Fruit fly (Drosophila melanogaster) whole organism, prepupa: Measurements from ENCODE around the gene sea.

Experiments used
- CG1621 ChIP-seq: fragments of 200-800 bp; sonication (Bioruptor generic); optimal IDR thresholded peaks from 3 replicates; lab custom pipeline; 2018; ENCODE audit warnings: missing biosample characterization, mild to moderate bottlenecking, missing genetic modification characterization
- CG16779 ChIP-seq: fragments of 200-800 bp; sonication (Bioruptor generic); optimal IDR thresholded peaks from 3 replicates; lab custom pipeline; 2017; ENCODE audit warnings: missing biosample characterization, mild to moderate bottlenecking, missing genetic modification characterization
- CG3032 ChIP-seq: fragments of 200-800 bp; optimal IDR thresholded peaks from 2 replicates; lab custom pipeline; 2019; ENCODE audit warnings: missing biosample characterization, mild to moderate bottlenecking, missing genetic modification characterization, moderate library complexity
- CG3919 ChIP-seq: fragments of 200-800 bp; sonication (Bioruptor generic); optimal IDR thresholded peaks from 3 replicates; lab custom pipeline; 2016; ENCODE audit warnings: missing biosample characterization, missing genetic modification characterization
- CG4318 ChIP-seq: fragments of 200-800 bp; sonication (Bioruptor generic); optimal IDR thresholded peaks from 3 replicates; lab custom pipeline; 2017; ENCODE audit warnings: missing biosample characterization, mild to moderate bottlenecking, missing genetic modification characterization
- CG6808 ChIP-seq: fragments of 200-800 bp; sonication (Bioruptor generic); optimal IDR thresholded peaks from 3 replicates; lab custom pipeline; 2017; ENCODE audit warnings: missing biosample characterization, missing genetic modification characterization, mild to moderate bottlenecking, moderate library complexity, missing genetic modification reagents
- CG6854 ChIP-seq: fragments of 200-800 bp; sonication (Bioruptor generic); optimal IDR thresholded peaks from 2 replicates; lab custom pipeline; 2017; ENCODE audit warnings: missing biosample characterization, mild to moderate bottlenecking, missing genetic modification characterization
- CG8119 ChIP-seq: fragments of 200-800 bp; sonication (Bioruptor generic); IDR thresholded peaks from 3 replicates; pipeline ENCODE4 v1.3.6; 2022; ENCODE audit warnings: missing biosample characterization, missing genetic modification characterization
- Eip78C ChIP-seq: fragments of 200-800 bp; sonication (Bioruptor generic); peaks from one replicate; lab custom pipeline; 2016; ENCODE audit warnings: missing biosample characterization, missing genetic modification characterization
- OdsH ChIP-seq: fragments of 200-800 bp; sonication (Bioruptor generic); optimal IDR thresholded peaks from 3 replicates; lab custom pipeline; 2016; ENCODE audit warnings: missing biosample characterization, missing genetic modification characterization
- Sox102F ChIP-seq: fragments of 200-800 bp; sonication (Bioruptor generic); optimal IDR thresholded peaks from 2 replicates; lab custom pipeline; 2016; ENCODE audit warnings: missing biosample characterization, mild to moderate bottlenecking, missing genetic modification characterization
- Sox15 ChIP-seq: fragments of 200-800 bp; sonication (Bioruptor generic); optimal IDR thresholded peaks from 3 replicates; lab custom pipeline; 2016; ENCODE audit warnings: missing biosample characterization, missing genetic modification characterization
- achi ChIP-seq: fragments of 200-800 bp; sonication (Bioruptor generic); optimal IDR thresholded peaks from 3 replicates; lab custom pipeline; 2016; ENCODE audit warnings: missing biosample characterization, missing genetic modification characterization
- fd59A ChIP-seq: fragments of 200-800 bp; sonication (Bioruptor generic); optimal IDR thresholded peaks from 2 replicates; lab custom pipeline; 2017; ENCODE audit warnings: missing biosample characterization, mild to moderate bottlenecking, missing genetic modification characterization, missing genetic modification reagents

- TF ChIP-seq CG3919 (GFP tag; lab: Kevin White, UChicago) (no peak), CG16779 (tag; lab: Kevin White, UChicago) (no peak), CG3032 (tag; lab: Kevin White, UChicago) (no peak), fd59A (GFP tag; lab: Kevin White, UChicago) (no peak), achi (GFP tag; lab: Kevin White, UChicago) (no peak), Sox15 (GFP tag; lab: Kevin White, UChicago) (no peak), CG8119 (GFP tag; lab: Robert Waterston, UW) (no peak), CG6808 (GFP tag; lab: Kevin White, UChicago) (no peak), OdsH (GFP tag; lab: Kevin White, UChicago) (no peak), Eip78C (GFP tag; lab: Kevin White, UChicago) (no peak), CG4318 (GFP tag; lab: Kevin White, UChicago) (no peak), CG1621 (tag; lab: Kevin White, UChicago) (no peak), CG6854 (GFP tag; lab: Kevin White, UChicago) (no peak), Sox102F (GFP tag; lab: Kevin White, UChicago) (no peak)
These were observed 22.7 kb downstream of the sea start for dm6 chr3R:11544150-11544549.
